Fruit fly (Drosophila melanogaster): ENCODE results near the gene Pyroxd1.

Gene Pyroxd1

dm6 chr2L:20077423-20078401, 13.5 kb upstream of the Pyroxd1 start (continued):
- no peak for TF ChIP-seq Lhr (GFP tag; optimal IDR thresholded peaks at IDR 0.05)
- no peak for TF ChIP-seq Pdp1 (GFP tag; optimal IDR thresholded peaks at IDR 0.05)
- no peak for TF ChIP-seq Hr51 (GFP tag; optimal IDR thresholded peaks at IDR 0.05)
- no peak for TF ChIP-seq jing (GFP tag; optimal IDR thresholded peaks at IDR 0.05)
- peak; percentile 9 for TF ChIP-seq Nf-YC (tag; optimal IDR thresholded peaks at IDR 0.05)
- no peak for TF ChIP-seq CG7271 (tag; optimal IDR thresholded peaks at IDR 0.05)
- TF ChIP-seq prd (optimal IDR thresholded peaks at IDR 0.05): no peak
- no peak for TF ChIP-seq prd (GFP tag; IDR thresholded peaks at IDR 0.05)
- TF ChIP-seq phol (tag; optimal IDR thresholded peaks at IDR 0.05): no peak
- TF ChIP-seq sug (tag; optimal IDR thresholded peaks at IDR 0.05): peak; percentile 98
- no peak for TF ChIP-seq Bgb (GFP tag; IDR thresholded peaks at IDR 0.05; ENCODE audit: partially characterized antibody)
- TF ChIP-seq CG30020 (tag; optimal IDR thresholded peaks at IDR 0.05): no peak
- no peak for TF ChIP-seq so (GFP tag; IDR thresholded peaks at IDR 0.05)
- no peak for TF ChIP-seq crp (GFP tag; optimal IDR thresholded peaks at IDR 0.05)
- TF ChIP-seq Hsf (GFP tag; optimal IDR thresholded peaks at IDR 0.05): no peak
- TF ChIP-seq CG6254 (GFP tag; optimal IDR thresholded peaks at IDR 0.05): peak; percentile 5
- no peak for TF ChIP-seq pho (GFP tag; optimal IDR thresholded peaks at IDR 0.05)
- no peak for TF ChIP-seq CG32767 (GFP tag; IDR thresholded peaks at IDR 0.05)
- no peak for TF ChIP-seq CG12104 (GFP tag; optimal IDR thresholded peaks at IDR 0.05)
- TF ChIP-seq p53 (GFP tag; optimal IDR thresholded peaks at IDR 0.05): no peak
- no peak for TF ChIP-seq yki (optimal IDR thresholded peaks at IDR 0.05)
- TF ChIP-seq cwo (GFP tag; optimal IDR thresholded peaks at IDR 0.05): peak; percentile 79
- no peak for TF ChIP-seq CG8089 (GFP tag; optimal IDR thresholded peaks at IDR 0.05)
- no peak for TF ChIP-seq CG8359 (GFP tag; optimal IDR thresholded peaks at IDR 0.05; ENCODE audit: borderline replicate concordance)
- TF ChIP-seq ATbp (GFP tag; optimal IDR thresholded peaks at IDR 0.05): peak; percentile 4
- TF ChIP-seq ro (GFP tag; IDR thresholded peaks at IDR 0.05): no peak
- TF ChIP-seq Rfx (GFP tag; IDR thresholded peaks at IDR 0.05): no peak
- TF ChIP-seq B-H2 (GFP tag; optimal IDR thresholded peaks at IDR 0.05): peak; percentile 23
- TF ChIP-seq CG17186 (GFP tag; optimal IDR thresholded peaks at IDR 0.05): no peak
- TF ChIP-seq CG12155 (GFP tag; optimal IDR thresholded peaks at IDR 0.05): no peak
- TF ChIP-seq twi (tag; optimal IDR thresholded peaks at IDR 0.05): no peak
- no peak for TF ChIP-seq CG6854 (GFP tag; optimal IDR thresholded peaks at IDR 0.05)
- no peak for TF ChIP-seq CHES-1-like (GFP tag; optimal IDR thresholded peaks at IDR 0.05)
- no peak for TF ChIP-seq CG3847 (GFP tag; IDR thresholded peaks at IDR 0.05)
- no peak for TF ChIP-seq ci (GFP tag; IDR thresholded peaks at IDR 0.05)
- no peak for TF ChIP-seq ato (GFP tag; IDR thresholded peaks at IDR 0.05; ENCODE audit: partially characterized antibody)
- no peak for TF ChIP-seq NC2α (GFP tag; optimal IDR thresholded peaks at IDR 0.05)
- peak; percentile 65 for TF ChIP-seq CG10543 (GFP tag; optimal IDR thresholded peaks at IDR 0.05)
- TF ChIP-seq onecut (GFP tag; IDR thresholded peaks at IDR 0.05): no peak
- no peak for TF ChIP-seq Usf (GFP tag; optimal IDR thresholded peaks at IDR 0.05)
- TF ChIP-seq Elba2 (GFP tag; optimal IDR thresholded peaks at IDR 0.05): no peak
- peak; percentile 78 for TF ChIP-seq sd (tag; optimal IDR thresholded peaks at IDR 0.05)
- no peak for TF ChIP-seq CG14710 (tag; optimal IDR thresholded peaks at IDR 0.05)
- TF ChIP-seq psq (GFP tag; optimal IDR thresholded peaks at IDR 0.05): no peak
- TF ChIP-seq stc (GFP tag; IDR thresholded peaks at IDR 0.05): no peak
- no peak for TF ChIP-seq run (tag; optimal IDR thresholded peaks at IDR 0.05)
- TF ChIP-seq B-H1 (GFP tag; IDR thresholded peaks at IDR 0.05): no peak
- no peak for TF ChIP-seq CG18011 (GFP tag; optimal IDR thresholded peaks at IDR 0.05)
- no peak for TF ChIP-seq CG12236 (GFP tag; optimal IDR thresholded peaks at IDR 0.05)
